Worm (Caenorhabditis elegans) whole organism, L4 larva: ENCODE results near the gene C44H4.4.

Experiments
- D1046.2 ChIP-seq: fragments of 200-800 bp; sonication (Bioruptor generic); IDR thresholded peaks from 2 replicates; pipeline ENCODE4 v1.3.6; 2022; ENCODE audit warnings: missing genetic modification characterization, missing compliant biosample characterization
- F37D6.2 ChIP-seq: sonication (generic microtip); optimal IDR thresholded peaks from 2 replicates; lab custom pipeline; 2016; ENCODE audit warnings: mild to moderate bottlenecking, missing genetic modification characterization, missing compliant biosample characterization
- R02D3.7 ChIP-seq: fragments of 150-350 bp; sonication (generic microtip); optimal IDR thresholded peaks from 3 replicates; lab custom pipeline; 2014; ENCODE audit warnings: missing biosample characterization, missing genetic modification characterization
- T20F7.1 ChIP-seq: fragments of 200-800 bp; sonication (Bioruptor generic); optimal IDR thresholded peaks from 2 replicates; lab custom pipeline; 2018; ENCODE audit warnings: mild to moderate bottlenecking, missing genetic modification characterization, missing compliant biosample characterization
- Y48G9A.11 ChIP-seq: fragments of 200-800 bp; sonication (Bioruptor generic); IDR thresholded peaks from 2 replicates; pipeline ENCODE4 v1.3.6; 2022; ENCODE audit warnings: missing genetic modification reagents, missing genetic modification characterization, missing compliant biosample characterization
- Y5F2A.4 ChIP-seq: fragments of 200-800 bp; sonication (Bioruptor generic); optimal IDR thresholded peaks from 2 replicates; lab custom pipeline; 2018; ENCODE audit warnings: mild to moderate bottlenecking, missing genetic modification characterization, missing compliant biosample characterization
- ZK546.5 ChIP-seq, 2 experiments: sonication (generic microtip); optimal IDR thresholded peaks; 2 replicates each; lab custom pipeline; 2017; ENCODE audit warnings: missing biosample characterization in 2 of 2, missing genetic modification characterization in 2 of 2
- aha-1 ChIP-seq: fragments of 150-350 bp; peaks from one replicate; lab custom pipeline; 2014; ENCODE audit warnings: missing biosample characterization, missing genetic modification characterization
- aly-2 ChIP-seq: sonication (generic microtip); optimal IDR thresholded peaks from 2 replicates; lab custom pipeline; 2018; ENCODE audit warnings: missing biosample characterization, missing genetic modification characterization
- ama-1 ChIP-seq: fragments of 150-350 bp; optimal IDR thresholded peaks from 2 replicates; lab custom pipeline; 2014; ENCODE audit warnings: inconsistent platforms, mixed read lengths
- ceh-20 ChIP-seq: fragments of 200-800 bp; sonication (Bioruptor generic); IDR thresholded peaks from 2 replicates; pipeline ENCODE4 v1.3.6; 2022; ENCODE audit warnings: missing genetic modification reagents, missing genetic modification characterization, missing compliant biosample characterization
- ceh-28 ChIP-seq: fragments of 150-350 bp; optimal IDR thresholded peaks from 2 replicates; lab custom pipeline; 2014; ENCODE audit warnings: missing biosample characterization, missing genetic modification reagents, missing genetic modification characterization
- ceh-82 ChIP-seq: sonication (generic microtip); optimal IDR thresholded peaks from 2 replicates; lab custom pipeline; 2017; ENCODE audit warnings: missing biosample characterization, missing genetic modification characterization
- daf-16 ChIP-seq, 3 experiments: sonication (generic microtip); optimal IDR thresholded peaks; 2 replicates each; lab custom pipeline; 2016 to 2017; ENCODE audit warnings: missing genetic modification characterization in 3 of 3, missing genetic modification reagents in 3 of 3, mild to moderate bottlenecking in 2 of 3, missing compliant biosample characterization in 2 of 3, missing biosample characterization in 1 of 3, moderate library complexity in 1 of 3
- daf-19 ChIP-seq: fragments of 200-800 bp; sonication (Bioruptor generic); conservative IDR thresholded peaks from 2 replicates; pipeline ENCODE4 v1.3.6; 2022; ENCODE audit warnings: missing genetic modification characterization, missing compliant biosample characterization
- dmd-6 ChIP-seq: fragments of 200-800 bp; sonication (Bioruptor generic); IDR thresholded peaks from 2 replicates; pipeline ENCODE4 v1.3.6; 2022; ENCODE audit warnings: missing genetic modification reagents, missing genetic modification characterization, missing compliant biosample characterization
- dmd-8 ChIP-seq: fragments of 200-800 bp; sonication (Bioruptor generic); IDR thresholded peaks from 2 replicates; pipeline ENCODE4 v1.3.6; 2022; ENCODE audit warnings: missing genetic modification characterization, missing compliant biosample characterization
- dmd-9 ChIP-seq: fragments of 200-800 bp; sonication (Bioruptor generic); IDR thresholded peaks from 2 replicates; pipeline ENCODE4 v1.3.6; 2022; ENCODE audit warnings: missing genetic modification reagents, missing genetic modification characterization, missing compliant biosample characterization
- dve-1 ChIP-seq: sonication (generic microtip); optimal IDR thresholded peaks from 2 replicates; lab custom pipeline; 2017; ENCODE audit warnings: antibody characterized with exemption, mild to moderate bottlenecking, missing genetic modification characterization, missing compliant biosample characterization; ENCODE audit not compliant: insufficient read depth
- hlh-11 ChIP-seq: fragments of 200-800 bp; sonication (Bioruptor generic); optimal IDR thresholded peaks from 2 replicates; lab custom pipeline; 2018; ENCODE audit warnings: mild to moderate bottlenecking, missing genetic modification characterization, missing compliant biosample characterization
- hlh-30 ChIP-seq: sonication (generic microtip); optimal IDR thresholded peaks from 2 replicates; lab custom pipeline; 2017; ENCODE audit warnings: antibody characterized with exemption, mild to moderate bottlenecking, missing genetic modification characterization, missing compliant biosample characterization; ENCODE audit not compliant: insufficient read depth
- jun-1 ChIP-seq: fragments of 150-350 bp; optimal IDR thresholded peaks from 2 replicates; lab custom pipeline; 2014; ENCODE audit warnings: missing biosample characterization, missing genetic modification reagents, missing genetic modification characterization
- lir-3 ChIP-seq: sonication (generic microtip); optimal IDR thresholded peaks from 2 replicates; lab custom pipeline; 2016; ENCODE audit warnings: mild to moderate bottlenecking, missing genetic modification characterization, missing compliant biosample characterization
- lsy-2 ChIP-seq, 2 experiments: fragments of 150-350 bp in 1 of 2; sonication (generic microtip) in 1 of 2; optimal IDR thresholded peaks; 2 replicates each; lab custom pipeline; 2014 to 2017; ENCODE audit warnings: missing biosample characterization in 2 of 2, missing genetic modification characterization in 2 of 2
- mdl-1 ChIP-seq, 2 experiments: fragments of 150-350 bp in 1 of 2; sonication (generic microtip) in 1 of 2; optimal IDR thresholded peaks; 2 replicates each; lab custom pipeline; 2014 to 2017; ENCODE audit warnings: missing biosample characterization in 2 of 2, missing genetic modification characterization in 2 of 2
- mdt-29 ChIP-seq: fragments of 200-800 bp; sonication (Bioruptor generic); IDR thresholded peaks from 2 replicates; pipeline ENCODE4 v1.3.6; 2022; ENCODE audit warnings: missing genetic modification reagents, missing genetic modification characterization, missing compliant biosample characterization
- mxl-3 ChIP-seq: fragments of 200-800 bp; sonication (Bioruptor generic); optimal IDR thresholded peaks from 2 replicates; lab custom pipeline; 2018; ENCODE audit warnings: mild to moderate bottlenecking, missing genetic modification characterization, missing compliant biosample characterization
- nhr-25 ChIP-seq: sonication (generic microtip); optimal IDR thresholded peaks from 2 replicates; lab custom pipeline; 2017; ENCODE audit warnings: missing genetic modification characterization, mild to moderate bottlenecking, missing compliant biosample characterization, antibody characterized with exemption, moderate library complexity, borderline replicate concordance; ENCODE audit not compliant: insufficient read depth
- nhr-28 ChIP-seq: fragments of 150-350 bp; optimal IDR thresholded peaks from 2 replicates; lab custom pipeline; 2014; ENCODE audit warnings: missing biosample characterization, missing genetic modification characterization
- nhr-41 ChIP-seq: fragments of 200-800 bp; sonication (Bioruptor generic); IDR thresholded peaks from 2 replicates; pipeline ENCODE4 v1.3.6; 2022; ENCODE audit warnings: missing genetic modification reagents, missing genetic modification characterization, missing compliant biosample characterization
- nhr-48 ChIP-seq: sonication (generic microtip); optimal IDR thresholded peaks from 2 replicates; lab custom pipeline; 2016; ENCODE audit warnings: mild to moderate bottlenecking, missing genetic modification characterization, missing compliant biosample characterization
- nhr-76 ChIP-seq: fragments of 150-350 bp; optimal IDR thresholded peaks from 2 replicates; lab custom pipeline; 2014; ENCODE audit warnings: missing biosample characterization, missing genetic modification characterization
- nhr-77 ChIP-seq: fragments of 150-350 bp; optimal IDR thresholded peaks from 2 replicates; lab custom pipeline; 2014; ENCODE audit warnings: missing biosample characterization, missing genetic modification characterization
- php-3 ChIP-seq: fragments of 200-800 bp; sonication (Bioruptor generic); IDR thresholded peaks from 2 replicates; pipeline ENCODE4 v1.3.6; 2022; ENCODE audit warnings: missing genetic modification reagents, missing genetic modification characterization, missing compliant biosample characterization
- pqm-1 ChIP-seq: sonication (generic microtip); optimal IDR thresholded peaks from 2 replicates; lab custom pipeline; 2017; ENCODE audit warnings: missing biosample characterization, missing genetic modification characterization
- rbr-2 ChIP-seq: sonication (generic microtip); optimal IDR thresholded peaks from 2 replicates; lab custom pipeline; 2016; ENCODE audit warnings: missing genotype, missing genetic modification characterization, missing compliant biosample characterization
- snpc-4 ChIP-seq: fragments of 150-350 bp; optimal IDR thresholded peaks from 2 replicates; lab custom pipeline; 2014; ENCODE audit warnings: missing biosample characterization, missing genetic modification characterization
- unc-62 ChIP-seq, 3 experiments: fragments of 150-350 bp in 1 of 3; sonication (generic microtip); optimal IDR thresholded peaks in 2 of 3; peaks in 1 of 3; 1 replicate in 1 of 3; 2 replicates in 2 of 3; lab custom pipeline; 2014 to 2017; ENCODE audit warnings: missing biosample characterization in 3 of 3, missing genetic modification characterization in 3 of 3, missing genetic modification reagents in 3 of 3, missing genotype in 1 of 3
- zfp-3 ChIP-seq: fragments of 200-800 bp; sonication (Bioruptor generic); conservative IDR thresholded peaks from 2 replicates; pipeline ENCODE4 v1.3.6; 2022; ENCODE audit warnings: missing genetic modification reagents, missing genetic modification characterization, missing compliant biosample characterization
- zip-11 ChIP-seq: fragments of 200-800 bp; sonication (Bioruptor generic); IDR thresholded peaks from 2 replicates; pipeline ENCODE4 v1.3.6; 2022; ENCODE audit warnings: missing genetic modification characterization, missing compliant biosample characterization

C44H4.4 gene

ce11 chrX:14537625-14538024, 51.3 kb downstream of the C44H4.4 start:
- TF ChIP-seq F37D6.2 (tag; lab: Kevin White, UChicago) (no peak), hlh-11 (tag; lab: Kevin White, UChicago) (peak; percentile 61), dve-1 (tag; lab: Kevin White, UChicago) (peak; percentile 22), nhr-77 (tag; lab: Kevin White, UChicago) (peak; percentile 59), mdl-1 (tag; optimal IDR thresholded peaks at IDR 0.05; lab: Kevin White, UChicago) (peak in 1 of 2 experiments; percentile 44), pqm-1 (peak; percentile 38), daf-16 (GFP tag; optimal IDR thresholded peaks at IDR 0.05; lab: Kevin White, UChicago) (no peak), daf-16 (tag; optimal IDR thresholded peaks at IDR 0.05; lab: Kevin White, UChicago) (peak; percentile 85), php-3 (peak; percentile 41; the same call in 1 of the 2 replicates), ZK546.5 (tag; optimal IDR thresholded peaks at IDR 0.05; lab: Kevin White, UChicago) (no peak), hlh-30 (tag; lab: Kevin White, UChicago) (peak; percentile 39), dmd-6 (peak; percentile 34), lsy-2 (tag; optimal IDR thresholded peaks at IDR 0.05; lab: Kevin White, UChicago) (no peak), nhr-28 (tag; lab: Kevin White, UChicago) (peak; percentile 82)

- peak in 1 of 2 experiments; percentile 40 for TF ChIP-seq unc-62 (GFP tag; optimal IDR thresholded peaks at IDR 0.05 in 1 of 2; lab: Kevin White, UChicago)
- no peak for TF ChIP-seq unc-62 (tag; optimal IDR thresholded peaks at IDR 0.05; lab: Kevin White, UChicago)
- TF ChIP-seq ama-1 = no peak
- no peak for TF ChIP-seq Y5F2A.4 (GFP tag; lab: Kevin White, UChicago)
- peak; percentile 28 for TF ChIP-seq hlh-11 (tag; lab: Kevin White, UChicago)
- TF ChIP-seq mxl-3 (GFP tag; lab: Kevin White, UChicago) = no peak
- no peak for TF ChIP-seq pqm-1
- no peak for TF ChIP-seq dmd-9 (GFP tag; lab: Robert Waterston, UW)
- TF ChIP-seq dmd-8 (GFP tag; lab: Robert Waterston, UW) = no peak
- 0 out of 2 replicates have a peak, but pooled peaks have one; percentile 21 for TF ChIP-seq dmd-6
- TF ChIP-seq nhr-41 (GFP tag; lab: Robert Waterston, UW) = no peak
- TF ChIP-seq nhr-77 (tag; lab: Kevin White, UChicago) = no peak
- TF ChIP-seq rbr-2 (tag; lab: Kevin White, UChicago) = no peak
- no peak for TF ChIP-seq daf-16 (GFP tag; optimal IDR thresholded peaks at IDR 0.05; lab: Kevin White, UChicago)
- peak; percentile 39 for TF ChIP-seq daf-16 (tag; optimal IDR thresholded peaks at IDR 0.05; lab: Kevin White, UChicago)
Observed at ce11 chrX:14535913-14536312, 53.0 kb downstream of the C44H4.4 start.

ce11 chrX:14534596-14534995, 54.3 kb downstream of the C44H4.4 start:
- TF ChIP-seq daf-16 (GFP tag; optimal IDR thresholded peaks at IDR 0.05; lab: Kevin White, UChicago) = no peak
- peak; percentile 63 for TF ChIP-seq daf-16 (tag; optimal IDR thresholded peaks at IDR 0.05; lab: Kevin White, UChicago)
- TF ChIP-seq aly-2 (tag; lab: Kevin White, UChicago) = no peak
- TF ChIP-seq aha-1 (tag; lab: Kevin White, UChicago) = peak; percentile 81

ce11 chrX:14534117-14534516, 54.8 kb downstream of the C44H4.4 start, which contains the start of gene T24C2.5:
TSS of gene T24C2.5 (plus strand) at chrX:14534417.
- TF ChIP-seq ceh-82 (tag; lab: Kevin White, UChicago) (no peak), hlh-30 (tag; lab: Kevin White, UChicago) (peak; percentile 7)

- TF ChIP-seq dmd-9 (GFP tag; lab: Robert Waterston, UW) (no peak), D1046.2 (GFP tag; lab: Robert Waterston, UW) (no peak), zip-11 (GFP tag; lab: Robert Waterston, UW) (no peak), F37D6.2 (tag; lab: Kevin White, UChicago) (no peak), snpc-4 (tag; lab: Kevin White, UChicago) (no peak), jun-1 (no peak), pqm-1 (no peak), nhr-76 (no peak), zfp-3 (GFP tag; lab: Robert Waterston, UW) (no peak), nhr-25 (no peak), mdt-29 (GFP tag; lab: Robert Waterston, UW) (no peak), lir-3 (no peak), ceh-20 (GFP tag; lab: Robert Waterston, UW) (no peak), T20F7.1 (GFP tag; lab: Kevin White, UChicago) (no peak), Y48G9A.11 (GFP tag; lab: Robert Waterston, UW) (no peak), nhr-48 (tag; lab: Kevin White, UChicago) (no peak), Y5F2A.4 (GFP tag; lab: Kevin White, UChicago) (no peak), ceh-28 (no peak), daf-19 (GFP tag; lab: Robert Waterston, UW) (no peak), R02D3.7 (tag; lab: Kevin White, UChicago) (no peak)
Observed at ce11 chrX:14530107-14530506, 58.8 kb downstream of the C44H4.4 start, which contains the start of gene nspc-20. TSS of gene nspc-20 (minus strand) at chrX:14530207.
